Fruit fly (Drosophila melanogaster): ENCODE measurements around the gene CG43740.
A peak's percentile ranks its signal among the peaks of the same experiment; 100 is the strongest.

The CG43740 gene

DNA sequence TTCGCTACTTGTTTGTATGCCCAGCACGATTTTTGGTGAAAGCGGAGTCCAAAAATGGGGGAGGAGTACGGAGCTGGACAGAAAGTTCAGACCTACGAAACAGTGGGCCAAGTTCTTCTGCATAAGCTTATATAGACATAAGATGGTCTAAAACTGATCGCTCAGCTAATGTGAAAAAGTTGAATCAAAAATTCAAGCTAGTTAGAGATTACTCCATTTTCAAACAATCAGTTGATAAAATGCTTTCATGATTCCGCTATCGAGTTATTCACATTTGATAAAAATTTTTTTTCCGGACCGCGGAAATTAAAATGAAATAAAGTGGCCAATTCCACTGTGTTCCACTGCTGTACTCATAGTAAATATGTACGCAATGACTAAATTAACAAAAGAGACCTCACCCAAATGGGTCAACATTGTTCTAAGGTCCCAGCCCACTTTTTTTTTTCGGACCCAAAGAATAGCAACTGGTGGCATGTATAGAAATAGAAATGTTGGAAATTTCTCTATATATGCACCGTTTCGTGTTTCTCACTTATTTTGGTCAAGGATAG lies 12.9 kb upstream of the CG43740 start (continued):
- TF ChIP-seq CG18011 (GFP tag; optimal IDR thresholded peaks at IDR 0.05) (no peak), TFAM (GFP tag; optimal IDR thresholded peaks at IDR 0.05) (no peak), ttk (GFP tag; IDR thresholded peaks at IDR 0.05) (no peak), Abd-B (GFP tag; optimal IDR thresholded peaks at IDR 0.05) (no peak), ap (GFP tag; IDR thresholded peaks at IDR 0.05) (no peak), CG9727 (GFP tag; optimal IDR thresholded peaks at IDR 0.05) (peak; percentile 4), CG6254 (GFP tag; optimal IDR thresholded peaks at IDR 0.05) (no peak), CG1233 (GFP tag; optimal IDR thresholded peaks at IDR 0.05) (no peak), gfzf (GFP tag; optimal IDR thresholded peaks at IDR 0.05) (no peak), nau (GFP tag; optimal IDR thresholded peaks at IDR 0.05) (no peak), kay (GFP tag; optimal IDR thresholded peaks at IDR 0.05) (no peak), CG4854 (GFP tag; optimal IDR thresholded peaks at IDR 0.05) (no peak), CG2129 (GFP tag; IDR thresholded peaks at IDR 0.05; ENCODE audit: partially characterized antibody) (no peak), Antp (GFP tag; optimal IDR thresholded peaks at IDR 0.05) (no peak), Mes4 (GFP tag; optimal IDR thresholded peaks at IDR 0.05) (no peak), ase (GFP tag; IDR thresholded peaks at IDR 0.05) (no peak), kah (GFP tag; optimal IDR thresholded peaks at IDR 0.05) (no peak), CG11723 (GFP tag; optimal IDR thresholded peaks at IDR 0.05) (peak; percentile 31), mirr (GFP tag; optimal IDR thresholded peaks at IDR 0.05) (no peak), MESR4 (GFP tag; optimal IDR thresholded peaks at IDR 0.05) (no peak), Tbp (GFP tag; optimal IDR thresholded peaks at IDR 0.05) (no peak), PHDP (tag; optimal IDR thresholded peaks at IDR 0.05) (peak; percentile 28), Oli (tag; optimal IDR thresholded peaks at IDR 0.05) (peak; percentile 41), bcd (GFP tag; optimal IDR thresholded peaks at IDR 0.05) (no peak), seq (GFP tag; IDR thresholded peaks at IDR 0.05) (no peak), onecut (GFP tag; IDR thresholded peaks at IDR 0.05) (no peak), repo (GFP tag; optimal IDR thresholded peaks at IDR 0.05) (no peak), CG32772 (GFP tag; IDR thresholded peaks at IDR 0.05) (no peak), Asciz (GFP tag; optimal IDR thresholded peaks at IDR 0.05) (peak; percentile 17), CG12942 (GFP tag; optimal IDR thresholded peaks at IDR 0.05) (no peak), sd (tag; optimal IDR thresholded peaks at IDR 0.05) (no peak), rib (GFP tag; IDR thresholded peaks at IDR 0.05) (no peak), cg (GFP tag; optimal IDR thresholded peaks at IDR 0.05) (no peak), CG13123 (GFP tag; optimal IDR thresholded peaks at IDR 0.05) (no peak), CG2875 (GFP tag; optimal IDR thresholded peaks at IDR 0.05) (peak; percentile 21), vvl (GFP tag; IDR thresholded peaks at IDR 0.05) (no peak), D (optimal IDR thresholded peaks at IDR 0.05) (no peak), D (GFP tag; optimal IDR thresholded peaks at IDR 0.05) (no peak), CG13894 (tag; optimal IDR thresholded peaks at IDR 0.05) (no peak), CG2202 (tag; optimal IDR thresholded peaks at IDR 0.05) (no peak), B-H2 (GFP tag; optimal IDR thresholded peaks at IDR 0.05) (no peak), inv (GFP tag; IDR thresholded peaks at IDR 0.05; ENCODE audit: partially characterized antibody) (no peak), CG10147 (GFP tag; optimal IDR thresholded peaks at IDR 0.05) (no peak), Lhr (GFP tag; optimal IDR thresholded peaks at IDR 0.05) (no peak), lola (GFP tag; optimal IDR thresholded peaks at IDR 0.05) (no peak), org-1 (GFP tag; optimal IDR thresholded peaks at IDR 0.05) (no peak), pan (optimal IDR thresholded peaks at IDR 0.05) (no peak), pan (GFP tag; optimal IDR thresholded peaks at IDR 0.05 in 1 of 2, IDR thresholded peaks at IDR 0.05 in 1 of 2) (no peak), ci (GFP tag; IDR thresholded peaks at IDR 0.05) (0 out of 3 replicates have a peak, but pooled peaks have one; percentile 23), stwl (tag; optimal IDR thresholded peaks at IDR 0.05) (no peak), tna (GFP tag; IDR thresholded peaks at IDR 0.05; ENCODE audit: partially characterized antibody) (no peak)

Measured in whole organism, embryonic.